Fruit fly (Drosophila melanogaster): ENCODE measurements around the gene ed.
A peak's percentile ranks its signal among the peaks of the same experiment; 100 is the strongest.

ed gene

DNA sequence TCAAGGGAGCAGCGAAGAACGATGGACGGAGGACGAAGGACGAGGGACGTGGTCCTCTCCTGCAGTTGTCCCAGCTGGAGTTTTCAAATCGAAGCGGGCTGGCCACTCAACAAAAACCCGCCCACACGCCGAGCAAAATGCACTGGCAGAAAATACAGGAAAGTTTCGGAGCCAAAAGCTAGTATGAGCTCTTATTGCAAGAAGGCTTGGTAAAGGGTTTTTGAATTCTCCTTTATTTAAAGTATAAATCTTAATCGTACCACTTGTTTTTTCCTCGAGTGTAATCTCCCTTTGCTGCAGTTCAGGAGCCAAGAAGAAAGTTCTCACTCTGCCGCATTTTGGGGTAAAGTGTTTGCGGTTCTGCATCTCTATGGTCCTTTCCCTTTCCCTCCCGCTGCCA, 97.7 kb downstream of the ed start (continued):
- TF ChIP-seq dsx (GFP tag; optimal IDR thresholded peaks at IDR 0.05; ENCODE audit: poor library complexity, severe bottlenecking) (no peak), spab (GFP tag; optimal IDR thresholded peaks at IDR 0.05) (no peak), achi (GFP tag; optimal IDR thresholded peaks at IDR 0.05) (no peak), esn (GFP tag; optimal IDR thresholded peaks at IDR 0.05) (peak; percentile 25), CG10631 (GFP tag; optimal IDR thresholded peaks at IDR 0.05) (no peak), CG7368 (GFP tag; optimal IDR thresholded peaks at IDR 0.05) (no peak), CG9139 (GFP tag; optimal IDR thresholded peaks at IDR 0.05) (no peak), cyc (GFP tag; optimal IDR thresholded peaks at IDR 0.05) (peak; percentile 49), lz (GFP tag; optimal IDR thresholded peaks at IDR 0.05) (peak; percentile 13), CG32006 (GFP tag; optimal IDR thresholded peaks at IDR 0.05) (no peak), Gug (GFP tag; IDR thresholded peaks at IDR 0.05) (no peak), CG31627 (GFP tag; optimal IDR thresholded peaks at IDR 0.05) (peak; percentile 45), fkh (GFP tag; optimal IDR thresholded peaks at IDR 0.05) (no peak), CG8319 (GFP tag; optimal IDR thresholded peaks at IDR 0.05) (no peak), CG4318 (GFP tag; optimal IDR thresholded peaks at IDR 0.05) (no peak), Hr38 (GFP tag; optimal IDR thresholded peaks at IDR 0.05) (no peak), Sox15 (GFP tag; optimal IDR thresholded peaks at IDR 0.05) (no peak), eg (GFP tag; IDR thresholded peaks at IDR 0.05) (0 out of 3 replicates have a peak, but pooled peaks have one; percentile 10), CG1621 (tag; optimal IDR thresholded peaks at IDR 0.05) (no peak)

- TF ChIP-seq CG3032 (tag; optimal IDR thresholded peaks at IDR 0.05) (no peak), Eip75B (GFP tag; optimal IDR thresholded peaks at IDR 0.05) (no peak), CG16779 (tag; optimal IDR thresholded peaks at IDR 0.05) (no peak), CG8319 (GFP tag; optimal IDR thresholded peaks at IDR 0.05) (no peak), svp (GFP tag) (no peak), achi (GFP tag; optimal IDR thresholded peaks at IDR 0.05) (no peak), Ets21C (GFP tag; optimal IDR thresholded peaks at IDR 0.05) (no peak), fd59A (GFP tag; optimal IDR thresholded peaks at IDR 0.05) (no peak), CG11294 (GFP tag; IDR thresholded peaks at IDR 0.05) (no peak), net (GFP tag; optimal IDR thresholded peaks at IDR 0.05) (no peak), Sox102F (GFP tag; optimal IDR thresholded peaks at IDR 0.05) (no peak), pdm3 (GFP tag; optimal IDR thresholded peaks at IDR 0.05) (no peak), Hr4 (GFP tag; optimal IDR thresholded peaks at IDR 0.05) (no peak), Eip93F (GFP tag; optimal IDR thresholded peaks at IDR 0.05) (no peak)
These were observed 101.1 kb downstream of the ed start for dm6 chr2L:4132303-4132702.

DNA sequence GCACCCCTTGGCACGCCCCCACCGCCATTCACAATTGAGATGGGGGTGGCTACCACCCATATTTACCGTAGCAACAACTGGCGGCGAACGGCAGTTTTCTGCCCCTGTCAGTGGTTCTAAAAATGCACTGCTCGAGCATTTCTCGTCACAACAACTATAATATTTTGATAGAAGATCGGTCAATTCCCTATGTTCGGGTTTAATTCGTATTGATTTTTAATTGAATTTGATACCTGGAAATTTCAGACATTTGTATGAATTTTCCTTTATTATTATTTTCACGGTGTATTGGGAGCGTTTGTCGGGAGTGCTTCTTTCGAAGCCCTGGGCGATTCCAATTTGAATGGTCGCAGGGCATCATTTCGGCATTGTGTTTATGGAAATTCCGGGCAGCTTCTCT, 101.9 kb downstream of the ed start:
- TF ChIP-seq CG4318 (GFP tag; optimal IDR thresholded peaks at IDR 0.05) = no peak
- TF ChIP-seq cyc (GFP tag; optimal IDR thresholded peaks at IDR 0.05) = peak; percentile 0
- no peak for TF ChIP-seq CG3032 (tag; optimal IDR thresholded peaks at IDR 0.05)
- TF ChIP-seq topi (GFP tag; optimal IDR thresholded peaks at IDR 0.05) = peak; percentile 31
- no peak for TF ChIP-seq CG3919 (GFP tag; optimal IDR thresholded peaks at IDR 0.05)
- TF ChIP-seq svp (GFP tag) = peak; percentile 64
- TF ChIP-seq Smox (GFP tag; optimal IDR thresholded peaks at IDR 0.05) = peak; percentile 30
- peak; percentile 1 for TF ChIP-seq vri (GFP tag; optimal IDR thresholded peaks at IDR 0.05)
- peak; percentile 31 for TF ChIP-seq Met (GFP tag; optimal IDR thresholded peaks at IDR 0.05)
- TF ChIP-seq dsx (GFP tag; optimal IDR thresholded peaks at IDR 0.05; ENCODE audit: poor library complexity, severe bottlenecking) = no peak
- TF ChIP-seq Eip78C (GFP tag) = peak; percentile 56

DNA sequence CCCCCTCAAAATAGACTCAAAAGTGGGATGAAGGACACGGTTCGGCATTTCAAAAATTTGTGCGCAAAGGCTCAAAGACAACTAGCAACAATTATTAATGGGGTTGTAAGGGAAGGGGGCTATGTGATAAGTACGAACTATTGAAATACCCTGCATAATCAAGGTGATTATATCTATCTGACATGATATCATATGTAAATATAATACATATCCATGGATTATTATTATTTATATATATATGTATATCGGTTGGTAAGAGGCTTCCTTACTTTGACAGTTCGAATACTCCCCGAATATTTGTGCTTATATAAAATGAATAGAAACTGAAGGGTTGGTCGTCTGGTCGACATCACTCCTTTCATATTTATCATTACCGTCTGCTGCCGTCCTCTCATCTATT, 102.8 kb downstream of the ed start:
- TF ChIP-seq spab (GFP tag; optimal IDR thresholded peaks at IDR 0.05) (no peak), svp (GFP tag) (peak; percentile 27)

Data from whole organism, prepupa.